Fruit fly (Drosophila melanogaster): ENCODE measurements around the gene CG3961.

Gene CG3961

dm6 chr3L:18896297-18896863 is 6.1 kb upstream of the CG3961 start:
- no peak for TF ChIP-seq CG5204 (GFP tag; optimal IDR thresholded peaks at IDR 0.05)
- TF ChIP-seq CG14711 (tag; optimal IDR thresholded peaks at IDR 0.05) = no peak
- peak; percentile 92 for TF ChIP-seq pad (GFP tag; optimal IDR thresholded peaks at IDR 0.05)
- no peak for TF ChIP-seq CG33017 (tag; optimal IDR thresholded peaks at IDR 0.05)
- no peak for TF ChIP-seq Mnt (GFP tag; optimal IDR thresholded peaks at IDR 0.05)
- TF ChIP-seq cic (GFP tag; optimal IDR thresholded peaks at IDR 0.05) = peak; percentile 28
- no peak for TF ChIP-seq Hr96 (GFP tag; optimal IDR thresholded peaks at IDR 0.05)
- TF ChIP-seq cnc (optimal IDR thresholded peaks at IDR 0.05) = no peak
- TF ChIP-seq CG12768 (GFP tag; optimal IDR thresholded peaks at IDR 0.05) = peak; percentile 4
- TF ChIP-seq CG7101 (tag; optimal IDR thresholded peaks at IDR 0.05) = no peak
- no peak for TF ChIP-seq tj (GFP tag; optimal IDR thresholded peaks at IDR 0.05)
- no peak for TF ChIP-seq CG1620 (GFP tag; optimal IDR thresholded peaks at IDR 0.05)
- TF ChIP-seq Crg-1 (GFP tag; optimal IDR thresholded peaks at IDR 0.05) = no peak

DNA sequence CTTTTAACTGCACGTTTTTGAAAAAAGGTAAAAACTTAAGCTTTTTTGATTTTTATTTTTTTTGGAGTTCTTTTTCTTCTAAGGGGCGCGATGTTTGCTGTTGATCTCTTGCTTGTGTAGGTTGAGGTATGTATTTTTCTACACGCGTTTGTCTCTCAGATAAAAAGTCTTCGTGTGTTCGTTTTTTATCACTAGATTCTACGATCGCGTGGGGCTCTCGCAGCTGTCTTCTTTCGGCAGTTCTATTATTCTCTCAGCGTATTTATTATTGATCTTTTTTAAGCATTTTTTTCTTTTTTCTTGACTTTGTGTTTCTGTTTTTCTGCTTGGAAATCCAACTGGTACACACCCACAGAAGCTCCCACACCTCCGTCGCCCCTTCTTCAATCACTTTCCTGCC is 4.8 kb upstream of the CG3961 start:
- TF ChIP-seq cic (GFP tag; optimal IDR thresholded peaks at IDR 0.05) (peak; percentile 14), tj (GFP tag; optimal IDR thresholded peaks at IDR 0.05) (no peak), CG14711 (tag; optimal IDR thresholded peaks at IDR 0.05) (no peak), kay (GFP tag; ENCODE audit: borderline replicate concordance) (no peak), pad (GFP tag; optimal IDR thresholded peaks at IDR 0.05) (peak; percentile 26)

dm6 chr3L:18891986-18892385 is 1.7 kb upstream of the CG3961 start, which contains the start of gene NijB:
Gene NijB, plus strand, starts transcription at chr3L:18892383.
- TF ChIP-seq CG14711 (tag; optimal IDR thresholded peaks at IDR 0.05) = no peak
- no peak for TF ChIP-seq cic (GFP tag; optimal IDR thresholded peaks at IDR 0.05)
- TF ChIP-seq tj (GFP tag; optimal IDR thresholded peaks at IDR 0.05) = no peak
- no peak for TF ChIP-seq CG1620 (GFP tag; optimal IDR thresholded peaks at IDR 0.05)
- no peak for TF ChIP-seq pad (GFP tag; optimal IDR thresholded peaks at IDR 0.05)
- no peak for TF ChIP-seq kay (GFP tag; ENCODE audit: borderline replicate concordance)

dm6 chr3L:18889222-18889866 is 939 bp downstream of the CG3961 start:
- TF ChIP-seq cic (GFP tag; optimal IDR thresholded peaks at IDR 0.05) = peak; percentile 51
- no peak for TF ChIP-seq Mnt (GFP tag; optimal IDR thresholded peaks at IDR 0.05)
- no peak for TF ChIP-seq CG7045 (GFP tag; optimal IDR thresholded peaks at IDR 0.05)
- no peak for TF ChIP-seq Hr96 (GFP tag; optimal IDR thresholded peaks at IDR 0.05)
- TF ChIP-seq kay (GFP tag; ENCODE audit: borderline replicate concordance) = no peak
- TF ChIP-seq pad (GFP tag; optimal IDR thresholded peaks at IDR 0.05) = no peak
- no peak for TF ChIP-seq CG7101 (tag; optimal IDR thresholded peaks at IDR 0.05)
- TF ChIP-seq Clk (GFP tag; optimal IDR thresholded peaks at IDR 0.05) = no peak
- peak; percentile 50 for TF ChIP-seq CG12768 (GFP tag; optimal IDR thresholded peaks at IDR 0.05)
- no peak for TF ChIP-seq CG11617 (GFP tag; optimal IDR thresholded peaks at IDR 0.05)
- TF ChIP-seq toe (GFP tag; optimal IDR thresholded peaks at IDR 0.05) = no peak
- no peak for TF ChIP-seq CG1620 (GFP tag; optimal IDR thresholded peaks at IDR 0.05)
- TF ChIP-seq tj (GFP tag; optimal IDR thresholded peaks at IDR 0.05) = peak; percentile 50
- TF ChIP-seq bab1 (GFP tag; optimal IDR thresholded peaks at IDR 0.05) = no peak
- TF ChIP-seq CG5204 (GFP tag; optimal IDR thresholded peaks at IDR 0.05) = no peak

DNA sequence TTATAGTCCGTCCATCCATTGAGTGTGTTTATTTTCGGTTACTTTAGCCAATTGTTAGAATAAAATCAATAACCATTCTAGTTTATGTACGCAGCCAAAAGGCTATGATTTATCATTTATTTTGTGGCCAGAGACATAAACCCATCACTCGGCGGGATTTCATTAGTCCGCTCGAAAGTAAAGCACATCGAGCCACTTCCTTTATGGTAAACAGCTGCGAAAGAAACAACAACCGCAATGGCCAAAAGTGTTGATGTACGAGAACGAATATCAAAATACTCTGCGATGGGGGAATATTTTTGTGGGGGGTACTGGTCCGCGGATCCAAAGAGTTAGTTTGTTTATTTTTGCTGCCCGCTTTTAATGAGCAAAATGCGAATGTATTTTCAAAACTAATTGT is 8.7 kb downstream of the CG3961 start:
- TF ChIP-seq tj (GFP tag; optimal IDR thresholded peaks at IDR 0.05) (no peak), CG7101 (tag; optimal IDR thresholded peaks at IDR 0.05) (no peak), Crg-1 (GFP tag; optimal IDR thresholded peaks at IDR 0.05) (no peak), Mnt (GFP tag; optimal IDR thresholded peaks at IDR 0.05) (no peak), bab1 (GFP tag; optimal IDR thresholded peaks at IDR 0.05) (no peak), CG14711 (tag; optimal IDR thresholded peaks at IDR 0.05) (no peak), cic (GFP tag; optimal IDR thresholded peaks at IDR 0.05) (no peak), ovo (GFP tag; optimal IDR thresholded peaks at IDR 0.05) (no peak), Clk (GFP tag; optimal IDR thresholded peaks at IDR 0.05) (no peak), CG7045 (GFP tag; optimal IDR thresholded peaks at IDR 0.05) (no peak), Hr96 (GFP tag; optimal IDR thresholded peaks at IDR 0.05) (no peak), kay (GFP tag; ENCODE audit: borderline replicate concordance) (no peak), CG11617 (GFP tag; optimal IDR thresholded peaks at IDR 0.05) (no peak), CG5204 (GFP tag; optimal IDR thresholded peaks at IDR 0.05) (no peak)

DNA sequence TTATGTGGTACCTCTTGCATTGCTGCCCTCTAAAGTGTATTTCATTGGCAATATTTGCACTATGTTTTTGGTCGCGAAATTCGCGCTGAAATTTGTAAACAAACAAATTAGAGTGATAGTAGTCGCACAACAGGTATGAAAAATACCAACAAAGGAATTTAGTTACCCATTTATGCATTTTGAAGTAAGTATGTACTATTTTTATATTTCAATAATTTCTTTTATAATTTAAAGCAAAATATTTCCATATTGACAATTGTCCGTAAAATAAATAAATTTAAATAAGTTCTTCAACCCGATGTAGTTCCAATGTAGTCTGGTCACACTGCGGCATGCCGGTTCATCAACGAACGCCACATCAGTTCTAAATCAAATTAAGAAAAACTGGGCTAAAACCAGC is 17.8 kb downstream of the CG3961 start, which contains the start of the genes Rad9 and Uggt:
TSS of gene Rad9 (minus strand) at position 114 of the 400 bp plus-strand sequence.
TSS of gene Uggt (plus strand) at position 308 of the 400 bp plus-strand sequence.
- TF ChIP-seq CG11617 (GFP tag; optimal IDR thresholded peaks at IDR 0.05) = peak; percentile 37
- TF ChIP-seq pad (GFP tag; optimal IDR thresholded peaks at IDR 0.05) = no peak
- TF ChIP-seq Clk (GFP tag; optimal IDR thresholded peaks at IDR 0.05) = no peak
- no peak for TF ChIP-seq kay (GFP tag; ENCODE audit: borderline replicate concordance)
- TF ChIP-seq toe (GFP tag; optimal IDR thresholded peaks at IDR 0.05) = no peak
- TF ChIP-seq CG12768 (GFP tag; optimal IDR thresholded peaks at IDR 0.05) = no peak
- no peak for TF ChIP-seq ovo (GFP tag; optimal IDR thresholded peaks at IDR 0.05)
- no peak for TF ChIP-seq CG5204 (GFP tag; optimal IDR thresholded peaks at IDR 0.05)
- TF ChIP-seq Hr96 (GFP tag; optimal IDR thresholded peaks at IDR 0.05) = no peak
- TF ChIP-seq Crg-1 (GFP tag; optimal IDR thresholded peaks at IDR 0.05) = no peak
- TF ChIP-seq bab1 (GFP tag; optimal IDR thresholded peaks at IDR 0.05) = peak; percentile 30
- TF ChIP-seq Mnt (GFP tag; optimal IDR thresholded peaks at IDR 0.05) = no peak
- TF ChIP-seq CG14711 (tag; optimal IDR thresholded peaks at IDR 0.05) = peak; percentile 49
- TF ChIP-seq CG33017 (tag; optimal IDR thresholded peaks at IDR 0.05) = peak; percentile 13
- no peak for TF ChIP-seq CG7045 (GFP tag; optimal IDR thresholded peaks at IDR 0.05)
- TF ChIP-seq cnc (optimal IDR thresholded peaks at IDR 0.05) = no peak
- no peak for TF ChIP-seq tj (GFP tag; optimal IDR thresholded peaks at IDR 0.05)
- TF ChIP-seq CG1620 (GFP tag; optimal IDR thresholded peaks at IDR 0.05) = no peak
- TF ChIP-seq CG7101 (tag; optimal IDR thresholded peaks at IDR 0.05) = peak; percentile 30
- TF ChIP-seq cic (GFP tag; optimal IDR thresholded peaks at IDR 0.05) = no peak

Measured in whole organism, adult.